Worm (Caenorhabditis elegans): Measurements from ENCODE around the gene ttc-17.

- TF ChIP-seq tab-1 (GFP tag; IDR thresholded peaks at IDR 0.05) (no peak), cog-1 (tag; optimal IDR thresholded peaks at IDR 0.05) (no peak), med-1 (GFP tag; optimal IDR thresholded peaks at IDR 0.05; ENCODE audit: insufficient read depth) (no peak)
These were observed 24.0 kb downstream of the ttc-17 start, which contains the start of gene str-84 for ce11 chrV:8980845-8981244.

Measured in whole organism, midembryonic.